Worm (Caenorhabditis elegans) whole organism, L4 larva: ENCODE measurements around the gene nhr-35.
A peak's percentile ranks its signal among the peaks of the same experiment; 100 is the strongest.

Source experiments
- F10B5.3 ChIP-seq: sonication (generic microtip); optimal IDR thresholded peaks from 2 replicates; lab custom pipeline; 2016; ENCODE audit warnings: mild to moderate bottlenecking, missing genetic modification characterization, missing compliant biosample characterization
- F26F4.8 ChIP-seq: fragments of 200-800 bp; sonication (Bioruptor generic); conservative IDR thresholded peaks from 2 replicates; pipeline ENCODE4 v1.3.6; 2022; ENCODE audit warnings: missing genetic modification characterization, missing compliant biosample characterization
- F44E2.7 ChIP-seq: fragments of 200-800 bp; sonication (Bioruptor generic); IDR thresholded peaks from 2 replicates; pipeline ENCODE4 v2.1.2; 2022; ENCODE audit warnings: missing genetic modification characterization, missing compliant biosample characterization
- T20F7.1 ChIP-seq: fragments of 200-800 bp; sonication (Bioruptor generic); optimal IDR thresholded peaks from 2 replicates; lab custom pipeline; 2018; ENCODE audit warnings: mild to moderate bottlenecking, missing genetic modification characterization, missing compliant biosample characterization
- T26A8.4 ChIP-seq: fragments of 200-800 bp; sonication (Bioruptor generic); IDR thresholded peaks from 2 replicates; pipeline ENCODE4 v1.3.6; 2022; ENCODE audit warnings: missing genetic modification characterization, missing compliant biosample characterization
- ZK337.2 ChIP-seq: fragments of 200-800 bp; sonication (Bioruptor generic); IDR thresholded peaks from 2 replicates; pipeline ENCODE4 v1.3.6; 2022; ENCODE audit warnings: missing genetic modification reagents, missing genetic modification characterization, missing compliant biosample characterization
- aha-1 ChIP-seq: fragments of 150-350 bp; peaks from one replicate; lab custom pipeline; 2014; ENCODE audit warnings: missing biosample characterization, missing genetic modification characterization
- aly-2 ChIP-seq: sonication (generic microtip); optimal IDR thresholded peaks from 2 replicates; lab custom pipeline; 2018; ENCODE audit warnings: missing biosample characterization, missing genetic modification characterization
- ama-1 ChIP-seq: fragments of 150-350 bp; optimal IDR thresholded peaks from 2 replicates; lab custom pipeline; 2014; ENCODE audit warnings: inconsistent platforms, mixed read lengths
- ceh-20 ChIP-seq: fragments of 200-800 bp; sonication (Bioruptor generic); IDR thresholded peaks from 2 replicates; pipeline ENCODE4 v1.3.6; 2022; ENCODE audit warnings: missing genetic modification reagents, missing genetic modification characterization, missing compliant biosample characterization
- ceh-44 ChIP-seq: fragments of 200-800 bp; sonication (Bioruptor generic); IDR thresholded peaks from 2 replicates; pipeline ENCODE4 v1.3.6; 2022; ENCODE audit warnings: missing genetic modification reagents, missing genetic modification characterization, missing compliant biosample characterization
- ceh-62 ChIP-seq: sonication (generic microtip); optimal IDR thresholded peaks from 2 replicates; lab custom pipeline; 2017; ENCODE audit warnings: missing biosample characterization, missing genetic modification characterization
- ceh-82 ChIP-seq: sonication (generic microtip); optimal IDR thresholded peaks from 2 replicates; lab custom pipeline; 2017; ENCODE audit warnings: missing biosample characterization, missing genetic modification characterization
- daf-12 ChIP-seq: fragments of 150-350 bp; optimal IDR thresholded peaks from 2 replicates; lab custom pipeline; 2014; ENCODE audit warnings: missing biosample characterization, missing genetic modification reagents, missing genetic modification characterization
- dmd-6 ChIP-seq: fragments of 200-800 bp; sonication (Bioruptor generic); IDR thresholded peaks from 2 replicates; pipeline ENCODE4 v1.3.6; 2022; ENCODE audit warnings: missing genetic modification reagents, missing genetic modification characterization, missing compliant biosample characterization
- dmd-9 ChIP-seq: fragments of 200-800 bp; sonication (Bioruptor generic); IDR thresholded peaks from 2 replicates; pipeline ENCODE4 v1.3.6; 2022; ENCODE audit warnings: missing genetic modification reagents, missing genetic modification characterization, missing compliant biosample characterization
- dpl-1 ChIP-seq: fragments of 150-350 bp; optimal IDR thresholded peaks from 2 replicates; lab custom pipeline; 2014; ENCODE audit warnings: missing biosample characterization, missing genetic modification reagents, missing genetic modification characterization
- dve-1 ChIP-seq: sonication (generic microtip); optimal IDR thresholded peaks from 2 replicates; lab custom pipeline; 2017; ENCODE audit warnings: antibody characterized with exemption, mild to moderate bottlenecking, missing genetic modification characterization, missing compliant biosample characterization; ENCODE audit not compliant: insufficient read depth
- fkh-10 ChIP-seq: fragments of 150-350 bp; optimal IDR thresholded peaks from 2 replicates; lab custom pipeline; 2014; ENCODE audit warnings: missing biosample characterization, missing genetic modification reagents, missing genetic modification characterization
- lim-7 ChIP-seq: fragments of 200-800 bp; sonication (Bioruptor generic); IDR thresholded peaks from 2 replicates; pipeline ENCODE4 v1.3.6; 2022; ENCODE audit warnings: missing genetic modification characterization, missing compliant biosample characterization
- lin-1 ChIP-seq: fragments of 200-800 bp; sonication (Bioruptor generic); IDR thresholded peaks from 2 replicates; pipeline ENCODE4 v1.3.6; 2022; ENCODE audit warnings: missing genetic modification reagents, missing genetic modification characterization, missing compliant biosample characterization
- lin-29 ChIP-seq: fragments of 200-800 bp; sonication (Bioruptor generic); IDR thresholded peaks from 2 replicates; pipeline ENCODE4 v1.3.6; 2022; ENCODE audit warnings: missing genetic modification reagents, missing genetic modification characterization, missing compliant biosample characterization
- madf-9 ChIP-seq: fragments of 200-800 bp; sonication (Bioruptor generic); conservative IDR thresholded peaks from 2 replicates; pipeline ENCODE4 v1.3.6; 2022; ENCODE audit warnings: missing genetic modification reagents, missing genetic modification characterization, missing compliant biosample characterization
- mdl-1 ChIP-seq, 2 experiments: fragments of 150-350 bp in 1 of 2; sonication (generic microtip) in 1 of 2; optimal IDR thresholded peaks; 2 replicates each; lab custom pipeline; 2014 to 2017; ENCODE audit warnings: missing biosample characterization in 2 of 2, missing genetic modification characterization in 2 of 2
- mdt-29 ChIP-seq: fragments of 200-800 bp; sonication (Bioruptor generic); IDR thresholded peaks from 2 replicates; pipeline ENCODE4 v1.3.6; 2022; ENCODE audit warnings: missing genetic modification reagents, missing genetic modification characterization, missing compliant biosample characterization
- mxl-2 ChIP-seq: fragments of 200-800 bp; sonication (Bioruptor generic); conservative IDR thresholded peaks from 2 replicates; pipeline ENCODE4 v1.3.6; 2022; ENCODE audit warnings: missing genetic modification reagents, missing genetic modification characterization, missing compliant biosample characterization
- nhr-10 ChIP-seq: fragments of 150-350 bp; optimal IDR thresholded peaks from 2 replicates; lab custom pipeline; 2014; ENCODE audit warnings: missing biosample characterization, missing genetic modification characterization
- nhr-102 ChIP-seq: sonication (generic microtip); optimal IDR thresholded peaks from 2 replicates; lab custom pipeline; 2016; ENCODE audit warnings: mild to moderate bottlenecking, missing genetic modification characterization, moderate library complexity, missing compliant biosample characterization
- nhr-28 ChIP-seq: fragments of 150-350 bp; optimal IDR thresholded peaks from 2 replicates; lab custom pipeline; 2014; ENCODE audit warnings: missing biosample characterization, missing genetic modification characterization
- nhr-48 ChIP-seq: sonication (generic microtip); optimal IDR thresholded peaks from 2 replicates; lab custom pipeline; 2016; ENCODE audit warnings: mild to moderate bottlenecking, missing genetic modification characterization, missing compliant biosample characterization
- nhr-6 ChIP-seq: fragments of 150-350 bp; optimal IDR thresholded peaks from 2 replicates; lab custom pipeline; 2014; ENCODE audit warnings: missing biosample characterization, missing genetic modification characterization
- nhr-77 ChIP-seq: fragments of 150-350 bp; optimal IDR thresholded peaks from 2 replicates; lab custom pipeline; 2014; ENCODE audit warnings: missing biosample characterization, missing genetic modification characterization
- pha-4 ChIP-seq, 2 experiments: fragments of 150-350 bp in 1 of 2; fragments of 200-800 bp in 1 of 2; sonication (Bioruptor generic) in 1 of 2; IDR thresholded peaks in 1 of 2; optimal IDR thresholded peaks in 1 of 2; 2 replicates each; pipeline versions ENCODE4 v1.3.6 to Lab custom; 2014 to 2022; ENCODE audit warnings: missing genetic modification characterization in 2 of 2, missing genetic modification reagents in 2 of 2, missing biosample characterization in 1 of 2, missing compliant biosample characterization in 1 of 2
- php-3 ChIP-seq: fragments of 200-800 bp; sonication (Bioruptor generic); IDR thresholded peaks from 2 replicates; pipeline ENCODE4 v1.3.6; 2022; ENCODE audit warnings: missing genetic modification reagents, missing genetic modification characterization, missing compliant biosample characterization
- pqm-1 ChIP-seq: sonication (generic microtip); optimal IDR thresholded peaks from 2 replicates; lab custom pipeline; 2017; ENCODE audit warnings: missing biosample characterization, missing genetic modification characterization
- rbr-2 ChIP-seq: sonication (generic microtip); optimal IDR thresholded peaks from 2 replicates; lab custom pipeline; 2016; ENCODE audit warnings: missing genotype, missing genetic modification characterization, missing compliant biosample characterization
- sdz-12 ChIP-seq: fragments of 200-800 bp; sonication (Bioruptor generic); optimal IDR thresholded peaks from 2 replicates; lab custom pipeline; 2018; ENCODE audit warnings: mild to moderate bottlenecking, missing genetic modification characterization, missing compliant biosample characterization
- set-16 ChIP-seq: fragments of 200-800 bp; sonication (Bioruptor generic); IDR thresholded peaks from 2 replicates; pipeline ENCODE4 v1.3.6; 2022; ENCODE audit warnings: missing genetic modification reagents, missing genetic modification characterization, missing compliant biosample characterization
- snpc-1.2 ChIP-seq: fragments of 200-800 bp; sonication (Bioruptor generic); IDR thresholded peaks from 2 replicates; pipeline ENCODE4 v1.3.6; 2022; ENCODE audit warnings: missing genetic modification reagents, missing genetic modification characterization, missing compliant biosample characterization
- snpc-4 ChIP-seq: fragments of 150-350 bp; optimal IDR thresholded peaks from 2 replicates; lab custom pipeline; 2014; ENCODE audit warnings: missing biosample characterization, missing genetic modification characterization
- spr-1 ChIP-seq: sonication (generic microtip); optimal IDR thresholded peaks from 2 replicates; lab custom pipeline; 2016; ENCODE audit warnings: mild to moderate bottlenecking, missing genetic modification characterization, missing compliant biosample characterization
- spr-3 ChIP-seq: fragments of 200-800 bp; sonication (Bioruptor generic); optimal IDR thresholded peaks from 2 replicates; lab custom pipeline; 2018; ENCODE audit warnings: mild to moderate bottlenecking, missing genetic modification characterization, missing compliant biosample characterization
- tag-97 ChIP-seq: fragments of 200-800 bp; sonication (Bioruptor generic); IDR thresholded peaks from 2 replicates; pipeline ENCODE4 v1.3.6; 2022; ENCODE audit warnings: missing genetic modification characterization, missing compliant biosample characterization
- tra-1 ChIP-seq: fragments of 200-800 bp; sonication (Bioruptor generic); IDR thresholded peaks from 2 replicates; pipeline ENCODE4 v1.3.6; 2022; ENCODE audit warnings: missing genetic modification reagents, missing genetic modification characterization, missing compliant biosample characterization
- unc-39 ChIP-seq: sonication (generic microtip); optimal IDR thresholded peaks from 2 replicates; lab custom pipeline; 2017; ENCODE audit warnings: missing biosample characterization, missing genetic modification characterization
- unc-62 ChIP-seq, 3 experiments: fragments of 150-350 bp in 1 of 3; sonication (generic microtip); optimal IDR thresholded peaks in 2 of 3; peaks in 1 of 3; 1 replicate in 1 of 3; 2 replicates in 2 of 3; lab custom pipeline; 2014 to 2017; ENCODE audit warnings: missing biosample characterization in 3 of 3, missing genetic modification characterization in 3 of 3, missing genetic modification reagents in 3 of 3, missing genotype in 1 of 3
- vab-7 ChIP-seq: fragments of 200-800 bp; sonication (Bioruptor generic); IDR thresholded peaks from 2 replicates; pipeline ENCODE4 v1.3.6; 2022; ENCODE audit warnings: missing genetic modification reagents, missing genetic modification characterization, missing compliant biosample characterization
- zag-1 ChIP-seq: fragments of 150-350 bp; optimal IDR thresholded peaks from 2 replicates; lab custom pipeline; 2014; ENCODE audit warnings: missing biosample characterization, missing genetic modification characterization
- zfp-3 ChIP-seq: fragments of 200-800 bp; sonication (Bioruptor generic); conservative IDR thresholded peaks from 2 replicates; pipeline ENCODE4 v1.3.6; 2022; ENCODE audit warnings: missing genetic modification reagents, missing genetic modification characterization, missing compliant biosample characterization
- zip-11 ChIP-seq: fragments of 200-800 bp; sonication (Bioruptor generic); IDR thresholded peaks from 2 replicates; pipeline ENCODE4 v1.3.6; 2022; ENCODE audit warnings: missing genetic modification characterization, missing compliant biosample characterization

The nhr-35 gene

ce11 chrX:4564717-4565316 lies 32.3 kb downstream of the nhr-35 start, which contains the start of gene amt-4 (continued):
- no peak for TF ChIP-seq aly-2
- no peak for TF ChIP-seq set-16 (GFP tag; lab: Robert Waterston, UW)
- no peak for TF ChIP-seq fkh-10 (GFP tag; lab: Kevin White, UChicago)
- TF ChIP-seq pha-4 (GFP tag; IDR thresholded peaks at IDR 0.05; lab: Robert Waterston, UW), result no peak
- TF ChIP-seq pha-4 (tag; optimal IDR thresholded peaks at IDR 0.05; lab: Kevin White, UChicago), result no peak
- no peak for TF ChIP-seq ceh-44 (GFP tag; lab: Robert Waterston, UW)
- TF ChIP-seq nhr-77 (tag; lab: Kevin White, UChicago), result peak; percentile 90
- no peak for TF ChIP-seq zfp-3 (GFP tag; lab: Robert Waterston, UW)
- no peak for TF ChIP-seq daf-12 (tag; lab: Kevin White, UChicago)
- TF ChIP-seq ceh-82 (tag; lab: Kevin White, UChicago), result no peak
- TF ChIP-seq ZK337.2 (GFP tag; lab: Robert Waterston, UW), result no peak
- no peak for TF ChIP-seq lin-29 (GFP tag; lab: Robert Waterston, UW)
- TF ChIP-seq dmd-6 (GFP tag; lab: Robert Waterston, UW), result peak; percentile 93
- no peak for TF ChIP-seq mdt-29 (GFP tag; lab: Robert Waterston, UW)
- no peak for TF ChIP-seq snpc-4 (tag; lab: Kevin White, UChicago)
- TF ChIP-seq zag-1 (tag; lab: Kevin White, UChicago), result no peak
- no peak for TF ChIP-seq madf-9
- TF ChIP-seq snpc-1.2 (GFP tag; lab: Robert Waterston, UW), result no peak
- TF ChIP-seq T20F7.1 (GFP tag; lab: Kevin White, UChicago), result no peak
- no peak for TF ChIP-seq lim-7 (GFP tag; lab: Robert Waterston, UW)
- TF ChIP-seq nhr-102, result peak; percentile 61
- TF ChIP-seq lin-1 (GFP tag; lab: Robert Waterston, UW), result no peak
- no peak for TF ChIP-seq ama-1 (lab: Kevin White, UChicago)
- peak in 1 of 2 experiments; percentile 86 for TF ChIP-seq mdl-1 (tag; optimal IDR thresholded peaks at IDR 0.05; lab: Kevin White, UChicago)
- TF ChIP-seq dpl-1 (GFP tag; lab: Kevin White, UChicago), result no peak
- TF ChIP-seq F44E2.7 (GFP tag; lab: Robert Waterston, UW), result no peak
- TF ChIP-seq mxl-2 (GFP tag; lab: Robert Waterston, UW), result no peak
- no peak for TF ChIP-seq spr-3
- TF ChIP-seq unc-39 (tag; lab: Kevin White, UChicago), result no peak
- no peak for TF ChIP-seq vab-7 (GFP tag; lab: Robert Waterston, UW)
- TF ChIP-seq rbr-2, result no peak
- no peak for TF ChIP-seq sdz-12 (GFP tag; lab: Kevin White, UChicago)
- peak; percentile 48; the same call in 1 of the 2 replicates for TF ChIP-seq tra-1 (GFP tag; lab: Robert Waterston, UW)
- TF ChIP-seq ceh-20 (GFP tag; lab: Robert Waterston, UW), result no peak
- TF ChIP-seq spr-1 (tag; lab: Kevin White, UChicago), result no peak
- no peak for TF ChIP-seq F10B5.3 (tag; lab: Kevin White, UChicago)
- peak; percentile 90 for TF ChIP-seq nhr-48
- peak; percentile 45 for TF ChIP-seq nhr-10
- TF ChIP-seq php-3 (GFP tag; lab: Robert Waterston, UW), result peak; percentile 99
- TF ChIP-seq pqm-1 (tag; lab: Kevin White, UChicago), result peak; percentile 92
- no peak for TF ChIP-seq unc-62 (GFP tag; optimal IDR thresholded peaks at IDR 0.05 in 1 of 2; lab: Kevin White, UChicago)
- TF ChIP-seq unc-62 (tag; optimal IDR thresholded peaks at IDR 0.05; lab: Kevin White, UChicago), result no peak
- peak; percentile 83 for TF ChIP-seq dve-1 (tag; lab: Kevin White, UChicago)
- TF ChIP-seq nhr-28 (tag; lab: Kevin White, UChicago), result peak; percentile 87
- TF ChIP-seq tag-97, result no peak
- peak; percentile 84 for TF ChIP-seq aha-1 (tag; lab: Kevin White, UChicago)
- no peak for TF ChIP-seq ceh-62 (tag; lab: Kevin White, UChicago)
- no peak for TF ChIP-seq nhr-6
- no peak for TF ChIP-seq T26A8.4 (GFP tag; lab: Robert Waterston, UW)
- TF ChIP-seq zip-11 (GFP tag; lab: Robert Waterston, UW), result no peak
- no peak for TF ChIP-seq dmd-9 (GFP tag; lab: Robert Waterston, UW)
- no peak for TF ChIP-seq F26F4.8 (GFP tag; lab: Robert Waterston, UW)
